Fruit fly (Drosophila melanogaster) whole organism, prepupa: ENCODE results near the gene CG34303.

ENCODE experiments used
- Blimp-1 ChIP-seq: fragments of 200-800 bp; sonication (Bioruptor generic); optimal IDR thresholded peaks from 3 replicates; lab custom pipeline; 2017; ENCODE audit warnings: missing biosample characterization, missing genetic modification characterization, mild to moderate bottlenecking, moderate library complexity, missing genetic modification reagents
- CG11762 ChIP-seq: fragments of 200-800 bp; sonication (Bioruptor generic); optimal IDR thresholded peaks from 3 replicates; lab custom pipeline; 2016; ENCODE audit warnings: missing biosample characterization, missing genetic modification characterization; ENCODE audit not compliant: insufficient read depth
- CG3919 ChIP-seq: fragments of 200-800 bp; sonication (Bioruptor generic); optimal IDR thresholded peaks from 3 replicates; lab custom pipeline; 2016; ENCODE audit warnings: missing biosample characterization, missing genetic modification characterization
- acj6 ChIP-seq: fragments of 200-800 bp; sonication (Bioruptor generic); optimal IDR thresholded peaks from 3 replicates; lab custom pipeline; 2016; ENCODE audit warnings: missing biosample characterization, missing genetic modification characterization
- dsx ChIP-seq: fragments of 200-800 bp; optimal IDR thresholded peaks from 3 replicates; lab custom pipeline; 2019; ENCODE audit warnings: missing biosample characterization, mild to moderate bottlenecking, missing genetic modification characterization, moderate library complexity; ENCODE audit not compliant: poor library complexity, severe bottlenecking
- net ChIP-seq: fragments of 200-800 bp; sonication (Bioruptor generic); optimal IDR thresholded peaks from 3 replicates; lab custom pipeline; 2016; ENCODE audit warnings: missing biosample characterization, missing genetic modification characterization

DNA sequence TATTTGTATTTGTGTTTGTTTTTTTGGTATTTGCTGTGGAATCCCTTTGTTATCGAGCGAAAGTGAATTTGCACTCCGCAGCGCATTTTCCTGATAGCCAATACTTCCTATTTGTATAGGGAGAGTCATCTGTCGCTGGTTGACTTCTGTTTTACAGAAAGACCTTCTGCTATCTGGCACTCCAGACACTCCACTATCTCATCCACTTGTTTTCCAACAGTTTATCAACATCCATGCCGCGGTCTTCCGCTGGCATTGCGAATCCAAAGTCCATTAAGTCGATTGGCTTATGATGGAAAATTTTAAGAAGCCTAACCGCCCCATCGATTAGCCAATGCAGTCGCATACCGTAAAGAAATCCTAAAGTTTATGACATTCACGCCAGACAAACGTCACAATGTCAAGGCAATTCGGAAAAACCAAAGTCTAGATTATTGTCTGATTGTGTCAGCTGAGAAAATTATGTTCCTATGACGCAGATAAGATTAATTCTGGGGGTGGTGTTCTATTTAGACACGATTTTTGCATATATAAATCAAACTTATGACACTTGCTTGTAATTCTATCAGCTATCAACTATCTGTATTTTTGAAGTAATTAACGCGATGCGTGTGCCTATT is 36.7 kb downstream of the CG34303 start:
- TF ChIP-seq acj6 (no peak), net (GFP tag; lab: Kevin White, UChicago) (no peak), Blimp-1 (GFP tag; lab: Kevin White, UChicago) (no peak), dsx (GFP tag; lab: Kevin White, UChicago) (no peak), CG3919 (GFP tag; lab: Kevin White, UChicago) (no peak), CG11762 (no peak)
